Worm (Caenorhabditis elegans) whole organism, L1 larva: ENCODE measurements around the gene F59C12.3.

ENCODE experiments used
- C04F5.9 ChIP-seq: sonication (generic microtip); optimal IDR thresholded peaks from 2 replicates; lab custom pipeline; 2016; ENCODE audit warnings: missing genetic modification characterization, missing compliant biosample characterization
- C34B4.2 ChIP-seq: sonication (generic microtip); optimal IDR thresholded peaks from 2 replicates; lab custom pipeline; 2017; ENCODE audit warnings: mild to moderate bottlenecking, missing genetic modification characterization, missing compliant biosample characterization
- F16B12.6 ChIP-seq: fragments of 150-350 bp; optimal IDR thresholded peaks from 2 replicates; lab custom pipeline; 2014; ENCODE audit warnings: missing biosample characterization, missing genetic modification characterization
- aha-1 ChIP-seq: fragments of 150-350 bp; optimal IDR thresholded peaks from 2 replicates; lab custom pipeline; 2014; ENCODE audit warnings: missing biosample characterization, missing genetic modification characterization
- aly-2 ChIP-seq: fragments of 150-350 bp; optimal IDR thresholded peaks from 2 replicates; lab custom pipeline; 2014; ENCODE audit warnings: missing biosample characterization, missing genetic modification characterization
- blmp-1 ChIP-seq: fragments of 150-350 bp; optimal IDR thresholded peaks from 2 replicates; lab custom pipeline; 2014; ENCODE audit warnings: missing biosample characterization, missing genetic modification characterization
- ceh-63 ChIP-seq: fragments of 200-800 bp; sonication (Bioruptor generic); optimal IDR thresholded peaks from 2 replicates; lab custom pipeline; 2018; ENCODE audit warnings: mild to moderate bottlenecking, missing genetic modification characterization, missing compliant biosample characterization
- ceh-8 ChIP-seq: fragments of 200-800 bp; sonication (Bioruptor generic); optimal IDR thresholded peaks from 2 replicates; lab custom pipeline; 2018; ENCODE audit warnings: mild to moderate bottlenecking, missing genetic modification characterization, moderate library complexity, missing compliant biosample characterization
- efl-3 ChIP-seq: fragments of 200-800 bp; sonication (Bioruptor generic); optimal IDR thresholded peaks from 2 replicates; lab custom pipeline; 2018; ENCODE audit warnings: mild to moderate bottlenecking, missing genetic modification characterization, missing compliant biosample characterization
- egl-13 ChIP-seq: sonication (generic microtip); optimal IDR thresholded peaks from 2 replicates; lab custom pipeline; 2016; ENCODE audit warnings: missing genotype, missing genetic modification reagents, missing genetic modification characterization, missing compliant biosample characterization
- elt-2 ChIP-seq: sonication (generic microtip); optimal IDR thresholded peaks from 2 replicates; lab custom pipeline; 2016; ENCODE audit warnings: missing genetic modification characterization, mild to moderate bottlenecking, inconsistent platforms, missing compliant biosample characterization, missing genetic modification reagents
- elt-3 ChIP-seq, 6 experiments: fragments of 150-350 bp in 1 of 6; sonication (generic microtip); optimal IDR thresholded peaks; 2 replicates each; lab custom pipeline; 2017 to 2018; ENCODE audit warnings: missing biosample characterization in 6 of 6, missing genetic modification characterization in 6 of 6, inconsistent platforms in 1 of 6
- ets-5 ChIP-seq: fragments of 200-800 bp; sonication (Bioruptor generic); IDR thresholded peaks from 2 replicates; pipeline ENCODE4 v1.3.6; 2022; ENCODE audit warnings: missing genetic modification characterization, missing compliant biosample characterization
- hlh-17 ChIP-seq: fragments of 200-800 bp; sonication (Bioruptor generic); optimal IDR thresholded peaks from 2 replicates; lab custom pipeline; 2018; ENCODE audit warnings: missing genetic modification characterization, mild to moderate bottlenecking, missing compliant biosample characterization, moderate library complexity, borderline replicate concordance
- irx-1 ChIP-seq: sonication (generic microtip); optimal IDR thresholded peaks from 2 replicates; lab custom pipeline; 2016; ENCODE audit warnings: missing genetic modification characterization, missing compliant biosample characterization
- isw-1 ChIP-seq: fragments of 200-800 bp; sonication (Bioruptor generic); IDR thresholded peaks from 2 replicates; pipeline ENCODE4 v1.3.6; 2022; ENCODE audit warnings: missing genetic modification characterization, missing compliant biosample characterization
- lin-14 ChIP-seq: fragments of 200-800 bp; sonication (Bioruptor generic); optimal IDR thresholded peaks from 2 replicates; lab custom pipeline; 2018; ENCODE audit warnings: mild to moderate bottlenecking, missing genetic modification characterization, moderate library complexity, missing compliant biosample characterization
- lin-39 ChIP-seq: fragments of 150-350 bp; optimal IDR thresholded peaks from 2 replicates; lab custom pipeline; 2014; ENCODE audit warnings: missing biosample characterization, missing genetic modification reagents, missing genetic modification characterization
- lir-3 ChIP-seq: sonication (generic microtip); optimal IDR thresholded peaks from 2 replicates; lab custom pipeline; 2016; ENCODE audit warnings: mild to moderate bottlenecking, missing genetic modification characterization, moderate library complexity, missing compliant biosample characterization; ENCODE audit not compliant: poor library complexity
- lsy-2 ChIP-seq, 2 experiments: fragments of 150-350 bp; optimal IDR thresholded peaks; 2 replicates each; lab custom pipeline; 2014; ENCODE audit warnings: missing biosample characterization in 2 of 2, missing genetic modification characterization in 2 of 2
- mab-9 ChIP-seq: fragments of 200-800 bp; sonication (Bioruptor generic); IDR thresholded peaks from 2 replicates; pipeline ENCODE4 v1.3.6; 2022; ENCODE audit warnings: missing genetic modification reagents, missing genetic modification characterization, missing compliant biosample characterization
- nhr-11 ChIP-seq: fragments of 150-350 bp; optimal IDR thresholded peaks from 2 replicates; lab custom pipeline; 2014; ENCODE audit warnings: missing biosample characterization, missing genetic modification characterization
- nhr-12 ChIP-seq: sonication (generic microtip); optimal IDR thresholded peaks from 2 replicates; lab custom pipeline; 2017; ENCODE audit warnings: missing biosample characterization, missing genetic modification characterization
- nhr-19 ChIP-seq: fragments of 200-800 bp; sonication (Bioruptor generic); conservative IDR thresholded peaks from 2 replicates; pipeline ENCODE4 v1.3.6; 2022; ENCODE audit warnings: missing genetic modification characterization, missing compliant biosample characterization
- nhr-20 ChIP-seq: sonication (generic microtip); optimal IDR thresholded peaks from 2 replicates; lab custom pipeline; 2016; ENCODE audit warnings: mild to moderate bottlenecking, missing genetic modification characterization, missing compliant biosample characterization
- nhr-237 ChIP-seq: fragments of 150-350 bp; optimal IDR thresholded peaks from 2 replicates; lab custom pipeline; 2014; ENCODE audit warnings: missing biosample characterization, missing genetic modification characterization
- nhr-28 ChIP-seq: fragments of 150-350 bp; optimal IDR thresholded peaks from 2 replicates; lab custom pipeline; 2014; ENCODE audit warnings: missing biosample characterization, missing genetic modification characterization
- nhr-47 ChIP-seq: sonication (generic microtip); optimal IDR thresholded peaks from 2 replicates; lab custom pipeline; 2016; ENCODE audit warnings: mild to moderate bottlenecking, missing genetic modification characterization, moderate library complexity, missing compliant biosample characterization
- nhr-71 ChIP-seq: sonication (generic microtip); optimal IDR thresholded peaks from 2 replicates; lab custom pipeline; 2016; ENCODE audit warnings: mild to moderate bottlenecking, missing genetic modification characterization, moderate library complexity, missing compliant biosample characterization
- nhr-76 ChIP-seq: sonication (generic microtip); optimal IDR thresholded peaks from 2 replicates; lab custom pipeline; 2017; ENCODE audit warnings: missing biosample characterization, missing genetic modification characterization
- nhr-77 ChIP-seq: fragments of 150-350 bp; optimal IDR thresholded peaks from 2 replicates; lab custom pipeline; 2014; ENCODE audit warnings: missing biosample characterization, missing genetic modification characterization
- nhr-84 ChIP-seq: sonication (generic microtip); optimal IDR thresholded peaks from 2 replicates; lab custom pipeline; 2017; ENCODE audit warnings: missing biosample characterization, missing genetic modification characterization
- nhr-85 ChIP-seq: sonication (generic microtip); peaks from one replicate; lab custom pipeline; 2016; ENCODE audit warnings: missing genetic modification characterization, inconsistent platforms, missing compliant biosample characterization
- nhr-90 ChIP-seq: sonication (generic microtip); optimal IDR thresholded peaks from 2 replicates; lab custom pipeline; 2016; ENCODE audit warnings: mild to moderate bottlenecking, missing genetic modification characterization, missing compliant biosample characterization; ENCODE audit not compliant: poor library complexity
- pqm-1 ChIP-seq: sonication (generic microtip); optimal IDR thresholded peaks from 3 replicates; lab custom pipeline; 2017; ENCODE audit warnings: missing biosample characterization, missing genetic modification characterization
- rnt-1 ChIP-seq: sonication (generic microtip); optimal IDR thresholded peaks from 2 replicates; lab custom pipeline; 2016; ENCODE audit warnings: mild to moderate bottlenecking, missing genetic modification characterization, moderate library complexity, missing compliant biosample characterization
- snpc-4 ChIP-seq: fragments of 150-350 bp; optimal IDR thresholded peaks from 2 replicates; lab custom pipeline; 2014; ENCODE audit warnings: missing biosample characterization, missing genetic modification characterization
- snu-23 ChIP-seq: sonication (generic microtip); optimal IDR thresholded peaks from 2 replicates; lab custom pipeline; 2016; ENCODE audit warnings: missing genetic modification characterization, missing compliant biosample characterization
- sup-37 ChIP-seq: fragments of 200-800 bp; sonication (Bioruptor generic); optimal IDR thresholded peaks from 2 replicates; lab custom pipeline; 2018; ENCODE audit warnings: mild to moderate bottlenecking, missing genetic modification characterization, missing compliant biosample characterization
- tbx-2 ChIP-seq: sonication (generic microtip); optimal IDR thresholded peaks from 2 replicates; lab custom pipeline; 2016; ENCODE audit warnings: missing genetic modification characterization, missing compliant biosample characterization
- tlp-1 ChIP-seq: fragments of 150-350 bp; optimal IDR thresholded peaks from 2 replicates; lab custom pipeline; 2014; ENCODE audit warnings: missing biosample characterization, missing genetic modification characterization
- unc-30 ChIP-seq: sonication (generic microtip); optimal IDR thresholded peaks from 2 replicates; lab custom pipeline; 2017; ENCODE audit warnings: missing biosample characterization, missing genetic modification characterization
- unc-62 ChIP-seq: fragments of 150-350 bp; optimal IDR thresholded peaks from 2 replicates; lab custom pipeline; 2014; ENCODE audit warnings: missing biosample characterization, missing genetic modification reagents, missing genetic modification characterization
- unc-86 ChIP-seq: sonication (generic microtip); optimal IDR thresholded peaks from 2 replicates; lab custom pipeline; 2016; ENCODE audit warnings: missing genetic modification characterization, missing compliant biosample characterization
- unc-98 ChIP-seq: fragments of 200-800 bp; sonication (Bioruptor generic); IDR thresholded peaks from 2 replicates; pipeline ENCODE4 v1.3.6; 2022; ENCODE audit warnings: missing genetic modification characterization, missing compliant biosample characterization
- vab-15 ChIP-seq: sonication (generic microtip); optimal IDR thresholded peaks from 2 replicates; lab custom pipeline; 2017; ENCODE audit warnings: missing genotype, mild to moderate bottlenecking, missing genetic modification characterization, missing compliant biosample characterization
- xbp-1 ChIP-seq: sonication (generic microtip); optimal IDR thresholded peaks from 2 replicates; lab custom pipeline; 2016; ENCODE audit warnings: missing genetic modification characterization, missing compliant biosample characterization
- zag-1 ChIP-seq: fragments of 150-350 bp; optimal IDR thresholded peaks from 2 replicates; lab custom pipeline; 2014; ENCODE audit warnings: missing biosample characterization, missing genetic modification characterization
- zip-4 ChIP-seq: fragments of 200-800 bp; sonication (Bioruptor generic); optimal IDR thresholded peaks from 2 replicates; lab custom pipeline; 2018; ENCODE audit warnings: mild to moderate bottlenecking, missing genetic modification characterization, moderate library complexity, missing compliant biosample characterization

Gene F59C12.3

ce11 chrX:16609424-16609823 is at the start of gene F59C12.3:
Gene F59C12.3 (minus strand): TSS chrX:16609524.
- TF ChIP-seq nhr-12 (tag; lab: Kevin White, UChicago) (no peak), snpc-4 (no peak), nhr-85 (tag; lab: Kevin White, UChicago) (no peak), ceh-63 (GFP tag; lab: Kevin White, UChicago) (no peak), nhr-28 (tag; lab: Kevin White, UChicago) (no peak), pqm-1 (tag; lab: Kevin White, UChicago) (no peak), unc-86 (tag; lab: Kevin White, UChicago) (no peak), efl-3 (GFP tag; lab: Kevin White, UChicago) (no peak), lin-39 (tag; lab: Kevin White, UChicago) (no peak), vab-15 (tag; lab: Kevin White, UChicago) (no peak), nhr-20 (tag; lab: Kevin White, UChicago) (no peak)
- TF ChIP-seq, all 84 proteins: peak for 0

ce11 chrX:16658309-16658708 is 49.0 kb upstream of the F59C12.3 start:
- TF ChIP-seq lin-14 (GFP tag; lab: Kevin White, UChicago): peak; percentile 47
- TF ChIP-seq blmp-1 (tag; lab: Kevin White, UChicago): peak; percentile 90
- TF ChIP-seq unc-98: no peak
- peak; percentile 31 for TF ChIP-seq rnt-1
- TF ChIP-seq, all 84 proteins: peak for 3

DNA sequence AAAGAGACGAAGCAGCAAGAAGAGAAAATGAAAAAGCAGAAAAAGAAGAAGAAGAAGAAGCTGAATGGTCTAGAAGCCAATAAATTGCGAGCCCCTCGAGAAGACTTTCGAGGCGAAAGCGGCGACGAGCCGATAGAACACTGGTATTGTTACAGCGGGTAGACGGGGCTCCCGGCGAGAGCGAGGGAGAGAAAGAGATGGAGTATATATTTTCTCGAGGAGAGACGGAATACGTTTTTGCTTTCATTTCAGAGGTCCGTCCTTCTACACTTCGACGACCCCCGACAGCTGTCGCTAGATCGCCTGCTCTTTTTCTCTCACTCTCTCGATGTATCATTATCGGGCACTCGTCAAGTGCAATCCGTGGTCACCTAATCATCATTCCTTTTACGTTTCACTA is 46.0 kb upstream of the F59C12.3 start:
- TF ChIP-seq zip-4 (GFP tag; lab: Kevin White, UChicago): no peak
- TF ChIP-seq rnt-1: peak; percentile 59
- TF ChIP-seq tbx-2: no peak
- TF ChIP-seq egl-13 (tag; lab: Kevin White, UChicago): no peak
- TF ChIP-seq aly-2 (tag; lab: Kevin White, UChicago): no peak
- no peak for TF ChIP-seq ets-5 (GFP tag; lab: Robert Waterston, UW)
- TF ChIP-seq nhr-77 (tag; lab: Kevin White, UChicago): no peak
- no peak for TF ChIP-seq nhr-76 (tag; lab: Kevin White, UChicago)
- TF ChIP-seq irx-1 (tag; lab: Kevin White, UChicago): no peak
- no peak for TF ChIP-seq nhr-237
- no peak for TF ChIP-seq hlh-17
- TF ChIP-seq nhr-90 (tag; lab: Kevin White, UChicago): no peak
- TF ChIP-seq ceh-8 (GFP tag; lab: Kevin White, UChicago): no peak
- TF ChIP-seq aha-1 (tag; lab: Kevin White, UChicago): no peak
- TF ChIP-seq sup-37: no peak
- TF ChIP-seq xbp-1 (tag; lab: Kevin White, UChicago): no peak
- no peak for TF ChIP-seq nhr-47 (tag; lab: Kevin White, UChicago)
- TF ChIP-seq nhr-11 (tag; lab: Kevin White, UChicago): no peak
- no peak for TF ChIP-seq F16B12.6 (tag; lab: Kevin White, UChicago)
- TF ChIP-seq snpc-4: no peak
- peak; percentile 72 for TF ChIP-seq lin-14 (GFP tag; lab: Kevin White, UChicago)
- no peak for TF ChIP-seq vab-15 (tag; lab: Kevin White, UChicago)
- no peak for TF ChIP-seq blmp-1 (tag; lab: Kevin White, UChicago)
- TF ChIP-seq lir-3 (tag; lab: Kevin White, UChicago): no peak
- TF ChIP-seq snu-23: peak; percentile 34
- no peak for TF ChIP-seq C34B4.2 (tag; lab: Kevin White, UChicago)
- TF ChIP-seq unc-30 (tag; lab: Kevin White, UChicago): no peak
- no peak for TF ChIP-seq nhr-84 (tag; lab: Kevin White, UChicago)
- TF ChIP-seq lsy-2 (tag; optimal IDR thresholded peaks at IDR 0.05; lab: Kevin White, UChicago): peak in 1 of 2 experiments; percentile 18
- peak; percentile 58 for TF ChIP-seq nhr-71 (tag; lab: Kevin White, UChicago)
- TF ChIP-seq C04F5.9 (tag; lab: Kevin White, UChicago): no peak
- no peak for TF ChIP-seq zag-1
- 0 out of 2 replicates have a peak, but pooled peaks have one; percentile 24 for TF ChIP-seq nhr-19 (GFP tag; lab: Robert Waterston, UW)
- TF ChIP-seq elt-3 (tag; optimal IDR thresholded peaks at IDR 0.05; lab: Kevin White, UChicago): no peak
- no peak for TF ChIP-seq isw-1
- TF ChIP-seq tlp-1: no peak
- TF ChIP-seq unc-62 (GFP tag; lab: Kevin White, UChicago): no peak
- no peak for TF ChIP-seq elt-2
- no peak for TF ChIP-seq ceh-63 (GFP tag; lab: Kevin White, UChicago)
- no peak for TF ChIP-seq mab-9
